Fruit fly (Drosophila melanogaster) whole organism, embryonic: Measurements from ENCODE around the gene CG32625.

ENCODE experiments used
- Abd-B ChIP-seq: fragments of 200-800 bp; sonication (Bioruptor generic); optimal IDR thresholded peaks from 2 replicates; lab custom pipeline; 2018; ENCODE audit warnings: missing biosample characterization, mild to moderate bottlenecking, missing genetic modification characterization, moderate library complexity
- Asciz ChIP-seq: fragments of 200-800 bp; sonication (Bioruptor generic); optimal IDR thresholded peaks from 2 replicates; lab custom pipeline; 2017; ENCODE audit warnings: missing biosample characterization, mild to moderate bottlenecking, missing genetic modification characterization, missing genetic modification reagents
- Atf-2 ChIP-seq: fragments of 200-800 bp; sonication (Bioruptor generic); optimal IDR thresholded peaks from 2 replicates; lab custom pipeline; 2016; ENCODE audit warnings: missing biosample characterization, missing genetic modification characterization
- Bdp1 ChIP-seq: fragments of 200-800 bp; sonication (Bioruptor generic); optimal IDR thresholded peaks from 3 replicates; lab custom pipeline; 2016; ENCODE audit warnings: missing biosample characterization, missing genetic modification characterization
- CG10462 ChIP-seq: fragments of 200-800 bp; sonication (Bioruptor generic); optimal IDR thresholded peaks from 2 replicates; lab custom pipeline; 2016; ENCODE audit warnings: missing biosample characterization, missing genetic modification characterization
- CG11085 ChIP-seq: fragments of 200-800 bp; sonication (Bioruptor generic); IDR thresholded peaks from 2 replicates; pipeline ENCODE4 v1.3.6; 2022; ENCODE audit warnings: missing biosample characterization, missing genetic modification characterization
- CG11456 ChIP-seq: fragments of 200-800 bp; sonication (Bioruptor generic); IDR thresholded peaks from 3 replicates; pipeline ENCODE4 v1.3.6; 2022; ENCODE audit warnings: missing biosample characterization, missing genetic modification characterization
- CG11560 ChIP-seq: fragments of 200-800 bp; sonication (Bioruptor generic); IDR thresholded peaks from 3 replicates; pipeline ENCODE4 v1.3.6; 2022; ENCODE audit warnings: missing biosample characterization, missing genetic modification characterization
- CG1233 ChIP-seq: fragments of 200-800 bp; sonication (Bioruptor generic); optimal IDR thresholded peaks from 4 replicates; lab custom pipeline; 2018; ENCODE audit warnings: missing biosample characterization, mild to moderate bottlenecking, missing genetic modification characterization
- CG12659 ChIP-seq: fragments of 200-800 bp; sonication (Bioruptor generic); optimal IDR thresholded peaks from 3 replicates; lab custom pipeline; 2017; ENCODE audit warnings: mild to moderate bottlenecking, missing biosample characterization, missing genetic modification reagents, missing genetic modification characterization
- CG13123 ChIP-seq: fragments of 200-800 bp; sonication (Bioruptor generic); optimal IDR thresholded peaks from 2 replicates; lab custom pipeline; 2016; ENCODE audit warnings: missing biosample characterization, missing genetic modification characterization
- CG14965 ChIP-seq: fragments of 200-800 bp; sonication (Bioruptor generic); optimal IDR thresholded peaks from 2 replicates; lab custom pipeline; 2016; ENCODE audit warnings: missing biosample characterization, missing genetic modification characterization, borderline replicate concordance
- CG17385 ChIP-seq: fragments of 200-800 bp; sonication (Bioruptor generic); optimal IDR thresholded peaks from 3 replicates; lab custom pipeline; 2018; ENCODE audit warnings: missing biosample characterization, mild to moderate bottlenecking, missing genetic modification characterization
- CG18011 ChIP-seq: fragments of 200-800 bp; sonication (Bioruptor generic); optimal IDR thresholded peaks from 2 replicates; lab custom pipeline; 2017; ENCODE audit warnings: missing biosample characterization, missing genetic modification characterization, mild to moderate bottlenecking, moderate library complexity, missing genotype
- CG2116 ChIP-seq: fragments of 200-800 bp; sonication (Bioruptor generic); optimal IDR thresholded peaks from 3 replicates; lab custom pipeline; 2018; ENCODE audit warnings: missing biosample characterization, mild to moderate bottlenecking, missing genetic modification characterization
- CG3163 ChIP-seq: fragments of 200-800 bp; sonication (Bioruptor generic); optimal IDR thresholded peaks from 3 replicates; lab custom pipeline; 2016; ENCODE audit warnings: missing biosample characterization, missing genetic modification characterization
- CG32767 ChIP-seq: fragments of 200-800 bp; sonication (Bioruptor generic); IDR thresholded peaks from 2 replicates; pipeline ENCODE4 v1.3.6; 2022; ENCODE audit warnings: missing biosample characterization, missing genetic modification characterization
- CG4707 ChIP-seq: fragments of 200-800 bp; sonication (Bioruptor generic); optimal IDR thresholded peaks from 2 replicates; lab custom pipeline; 2018; ENCODE audit warnings: missing biosample characterization, mild to moderate bottlenecking, missing genetic modification characterization, moderate library complexity
- CG6683 ChIP-seq: fragments of 200-800 bp; sonication (Bioruptor generic); optimal IDR thresholded peaks from 2 replicates; lab custom pipeline; 2017; ENCODE audit warnings: missing biosample characterization, mild to moderate bottlenecking, missing genetic modification characterization, missing genetic modification reagents
- CG7928 ChIP-seq: fragments of 200-800 bp; sonication (Bioruptor generic); optimal IDR thresholded peaks from 2 replicates; lab custom pipeline; 2017; ENCODE audit warnings: missing biosample characterization, mild to moderate bottlenecking, missing genetic modification characterization
- CG9797 ChIP-seq: fragments of 200-800 bp; sonication (Bioruptor generic); optimal IDR thresholded peaks from 3 replicates; lab custom pipeline; 2018; ENCODE audit warnings: missing biosample characterization, mild to moderate bottlenecking, missing genetic modification characterization
- D ChIP-seq, 2 experiments: fragments of 200-800 bp in 1 of 2; fragments of >200 bp in 1 of 2; sonication (Bioruptor generic) in 1 of 2; optimal IDR thresholded peaks; 2 replicates in 1 of 2; 3 replicates in 1 of 2; lab custom pipeline; 2017; ENCODE audit warnings: mild to moderate bottlenecking in 1 of 2, missing biosample characterization in 1 of 2, missing genetic modification characterization in 1 of 2, missing genetic modification reagents in 1 of 2
- D19B ChIP-seq: fragments of 200-800 bp; sonication (Bioruptor generic); optimal IDR thresholded peaks from 2 replicates; lab custom pipeline; 2017; ENCODE audit warnings: missing biosample characterization, mild to moderate bottlenecking, missing genetic modification characterization
- Dfd ChIP-seq, 2 experiments: fragments of >200 bp; optimal IDR thresholded peaks; 2 replicates each; lab custom pipeline; 2017; ENCODE audit warnings: missing biosample characterization in 2 of 2, missing genetic modification characterization in 2 of 2
- E2f1 ChIP-seq: fragments of 200-800 bp; sonication (Bioruptor generic); IDR thresholded peaks from 2 replicates; pipeline ENCODE4 v1.3.6; 2022; ENCODE audit warnings: missing biosample characterization, missing genetic modification characterization
- H15 ChIP-seq: fragments of 200-800 bp; sonication (Bioruptor generic); IDR thresholded peaks from 3 replicates; pipeline ENCODE4 v1.3.6; 2022; ENCODE audit warnings: missing biosample characterization, missing genetic modification characterization
- HmgD ChIP-seq: fragments of 200-800 bp; sonication (Bioruptor generic); optimal IDR thresholded peaks from 3 replicates; lab custom pipeline; 2016; ENCODE audit warnings: missing biosample characterization, missing genetic modification characterization
- Lhr ChIP-seq: fragments of 200-800 bp; sonication (Bioruptor generic); optimal IDR thresholded peaks from 3 replicates; lab custom pipeline; 2017; ENCODE audit warnings: mild to moderate bottlenecking, missing biosample characterization, missing genetic modification reagents, missing genetic modification characterization
- NFAT ChIP-seq: fragments of 200-800 bp; sonication (Bioruptor generic); IDR thresholded peaks from 2 replicates; pipeline ENCODE4 v1.3.6; 2022; ENCODE audit warnings: missing biosample characterization, missing genetic modification characterization
- Rx ChIP-seq: fragments of 200-800 bp; sonication (Bioruptor generic); IDR thresholded peaks from 2 replicates; pipeline ENCODE4 v1.3.6; 2022; ENCODE audit warnings: missing biosample characterization, missing genetic modification characterization
- Stat92E ChIP-seq, 3 experiments: fragments of >200 bp in 2 of 3; fragments of 200-800 bp in 1 of 3; sonication (Bioruptor generic) in 1 of 3; optimal IDR thresholded peaks; 2 replicates each; lab custom pipeline; 2017 to 2019; ENCODE audit warnings: missing biosample characterization in 3 of 3, missing genetic modification characterization in 3 of 3, mild to moderate bottlenecking in 1 of 3, moderate library complexity in 1 of 3
- Vsx1 ChIP-seq: fragments of 200-800 bp; sonication (Bioruptor generic); optimal IDR thresholded peaks from 2 replicates; lab custom pipeline; 2017; ENCODE audit warnings: missing biosample characterization, mild to moderate bottlenecking, missing genetic modification characterization, missing genetic modification reagents
- abd-A ChIP-seq: fragments of 200-800 bp; sonication (Bioruptor generic); optimal IDR thresholded peaks from 3 replicates; lab custom pipeline; 2019; ENCODE audit warnings: missing biosample characterization, mild to moderate bottlenecking, missing genetic modification characterization, moderate library complexity
- bbx ChIP-seq: fragments of 200-800 bp; sonication (Bioruptor generic); IDR thresholded peaks from 2 replicates; pipeline ENCODE4 v1.3.6; 2022; ENCODE audit warnings: missing biosample characterization, missing genetic modification characterization; ENCODE audit not compliant: partially characterized antibody
- bigmax ChIP-seq: fragments of 200-800 bp; sonication (Bioruptor generic); optimal IDR thresholded peaks from 2 replicates; lab custom pipeline; 2018; ENCODE audit warnings: missing biosample characterization, mild to moderate bottlenecking, missing genetic modification characterization
- cad ChIP-seq: fragments of >200 bp; optimal IDR thresholded peaks from 2 replicates; lab custom pipeline; 2017; ENCODE audit warnings: missing biosample characterization, missing genetic modification characterization
- dati ChIP-seq: fragments of 200-800 bp; sonication (Bioruptor generic); IDR thresholded peaks from 2 replicates; pipeline ENCODE4 v1.3.6; 2022; ENCODE audit warnings: missing biosample characterization, missing genetic modification characterization
- dpn ChIP-seq, 2 experiments: fragments of 200-800 bp; sonication (Bioruptor generic); optimal IDR thresholded peaks; 3 replicates each; lab custom pipeline; 2016; ENCODE audit warnings: missing biosample characterization in 2 of 2, missing genetic modification characterization in 2 of 2
- emc ChIP-seq: fragments of 200-800 bp; sonication (Bioruptor generic); optimal IDR thresholded peaks from 2 replicates; lab custom pipeline; 2016; ENCODE audit warnings: missing biosample characterization, missing genetic modification characterization
- fru ChIP-seq: fragments of >200 bp; optimal IDR thresholded peaks from 2 replicates; lab custom pipeline; 2017
- insv ChIP-seq, 2 experiments: fragments of 200-800 bp; sonication (Bioruptor generic); optimal IDR thresholded peaks; 3 replicates each; lab custom pipeline; 2016 to 2018; ENCODE audit warnings: missing biosample characterization in 2 of 2, missing genetic modification characterization in 2 of 2
- kay ChIP-seq: fragments of 200-800 bp; sonication (Bioruptor generic); optimal IDR thresholded peaks from 2 replicates; lab custom pipeline; 2016; ENCODE audit warnings: missing biosample characterization, missing genetic modification characterization
- klu ChIP-seq: fragments of 200-800 bp; sonication (Bioruptor generic); IDR thresholded peaks from 2 replicates; pipeline ENCODE4 v1.3.6; 2022; ENCODE audit warnings: missing biosample characterization, missing genetic modification characterization
- lbe ChIP-seq: fragments of 200-800 bp; sonication (Bioruptor generic); optimal IDR thresholded peaks from 2 replicates; lab custom pipeline; 2016; ENCODE audit warnings: missing biosample characterization, mild to moderate bottlenecking, missing genetic modification characterization
- oc ChIP-seq: fragments of 200-800 bp; sonication (Bioruptor generic); optimal IDR thresholded peaks from 2 replicates; lab custom pipeline; 2018; ENCODE audit warnings: missing biosample characterization, mild to moderate bottlenecking, missing genetic modification characterization, moderate library complexity
- pfk ChIP-seq: fragments of 200-800 bp; sonication (Bioruptor generic); optimal IDR thresholded peaks from 2 replicates; lab custom pipeline; 2018; ENCODE audit warnings: missing biosample characterization, mild to moderate bottlenecking, missing genetic modification characterization, moderate library complexity
- sqz ChIP-seq: fragments of 200-800 bp; sonication (Bioruptor generic); optimal IDR thresholded peaks from 3 replicates; lab custom pipeline; 2018; ENCODE audit warnings: missing biosample characterization, mild to moderate bottlenecking, missing genetic modification characterization
- vfl ChIP-seq: fragments of 200-800 bp; sonication (Bioruptor generic); optimal IDR thresholded peaks from 2 replicates; lab custom pipeline; 2016; ENCODE audit warnings: missing biosample characterization, missing genetic modification characterization
- zfh2 ChIP-seq: fragments of 200-800 bp; sonication (Bioruptor generic); optimal IDR thresholded peaks from 2 replicates; lab custom pipeline; 2016; ENCODE audit warnings: missing biosample characterization, missing genetic modification characterization

CG32625 gene

dm6 chrX:13783958-13784907 lies 27.6 kb upstream of the CG32625 start (continued):
- TF ChIP-seq bbx = no peak
- TF ChIP-seq cad (GFP tag; lab: Kevin White, UChicago) = no peak
- TF ChIP-seq klu (GFP tag; lab: Robert Waterston, UW) = no peak
- TF ChIP-seq Atf-2 (GFP tag; lab: Kevin White, UChicago) = no peak
- TF ChIP-seq dpn (GFP tag; optimal IDR thresholded peaks at IDR 0.05; lab: Kevin White, UChicago) = peak; percentile 44 to 55
- TF ChIP-seq Abd-B (GFP tag; lab: Kevin White, UChicago) = peak; percentile 1
- TF ChIP-seq D (optimal IDR thresholded peaks at IDR 0.05; lab: Kevin White, UChicago) = no peak
- TF ChIP-seq D (GFP tag; optimal IDR thresholded peaks at IDR 0.05; lab: Kevin White, UChicago) = peak; percentile 47
- peak; percentile 50 for TF ChIP-seq abd-A (tag; lab: Kevin White, UChicago)
- TF ChIP-seq CG3163 (GFP tag; lab: Kevin White, UChicago) = no peak
- peak; percentile 77 for TF ChIP-seq oc (tag; lab: Kevin White, UChicago)
- TF ChIP-seq Bdp1 (GFP tag; lab: Kevin White, UChicago) = no peak
- TF ChIP-seq CG12659 (GFP tag; lab: Kevin White, UChicago) = peak; percentile 30
- TF ChIP-seq kay (GFP tag; lab: Kevin White, UChicago) = no peak
- no peak for TF ChIP-seq CG11560 (tag; lab: Robert Waterston, UW)
- TF ChIP-seq CG9797 = no peak
- no peak for TF ChIP-seq bigmax (GFP tag; lab: Kevin White, UChicago)
- no peak for TF ChIP-seq CG32767
- peak; percentile 61 for TF ChIP-seq Asciz
- no peak for TF ChIP-seq emc (GFP tag; lab: Kevin White, UChicago)
- TF ChIP-seq zfh2 (GFP tag; lab: Kevin White, UChicago) = no peak
- TF ChIP-seq NFAT (GFP tag; lab: Robert Waterston, UW) = no peak
- no peak for TF ChIP-seq CG11085 (GFP tag; lab: Robert Waterston, UW)
- TF ChIP-seq CG6683 (GFP tag; lab: Kevin White, UChicago) = no peak
- no peak for TF ChIP-seq pfk (GFP tag; lab: Kevin White, UChicago)
- no peak for TF ChIP-seq CG11456 (GFP tag; lab: Robert Waterston, UW)
- TF ChIP-seq CG7928 (GFP tag; lab: Kevin White, UChicago) = no peak
- TF ChIP-seq dati (GFP tag; lab: Robert Waterston, UW) = no peak
- TF ChIP-seq CG14965 (GFP tag; lab: Kevin White, UChicago) = no peak
- no peak for TF ChIP-seq lbe (GFP tag; lab: Kevin White, UChicago)
- TF ChIP-seq H15 (GFP tag; lab: Robert Waterston, UW) = no peak
- no peak for TF ChIP-seq CG4707 (GFP tag; lab: Kevin White, UChicago)
- no peak for TF ChIP-seq sqz (GFP tag; lab: Kevin White, UChicago)
- no peak for TF ChIP-seq vfl (GFP tag; lab: Kevin White, UChicago)
- TF ChIP-seq Stat92E (GFP tag; optimal IDR thresholded peaks at IDR 0.05; lab: Kevin White, UChicago) = no peak
- TF ChIP-seq CG17385 (GFP tag; lab: Kevin White, UChicago) = peak; percentile 75
- TF ChIP-seq insv (GFP tag; optimal IDR thresholded peaks at IDR 0.05; lab: Kevin White, UChicago) = no peak
- no peak for TF ChIP-seq E2f1 (GFP tag; lab: Robert Waterston, UW)
- no peak for TF ChIP-seq Dfd (GFP tag; optimal IDR thresholded peaks at IDR 0.05; lab: Kevin White, UChicago)
- TF ChIP-seq Rx = no peak
- no peak for TF ChIP-seq D19B (GFP tag; lab: Kevin White, UChicago)
- no peak for TF ChIP-seq CG1233 (GFP tag; lab: Kevin White, UChicago)
- no peak for TF ChIP-seq CG18011
- peak; percentile 21 for TF ChIP-seq Lhr (GFP tag; lab: Kevin White, UChicago)
- peak; percentile 4 for TF ChIP-seq CG2116 (GFP tag; lab: Kevin White, UChicago)
- no peak for TF ChIP-seq fru (lab: Kevin White, UChicago)
- TF ChIP-seq CG13123 (GFP tag; lab: Kevin White, UChicago) = no peak
- no peak for TF ChIP-seq HmgD
- peak; percentile 86 for TF ChIP-seq Vsx1
- TF ChIP-seq CG10462 (GFP tag; lab: Kevin White, UChicago) = no peak
